Worm (Caenorhabditis elegans) whole organism, L2 larva: Measurements from ENCODE around the gene C03E10.1.

ENCODE experiments used
- C34F6.9 ChIP-seq: fragments of 150-350 bp; optimal IDR thresholded peaks from 2 replicates; lab custom pipeline; 2014; ENCODE audit warnings: missing biosample characterization, missing genetic modification characterization
- F13H6.1 ChIP-seq: sonication (generic microtip); optimal IDR thresholded peaks from 2 replicates; lab custom pipeline; 2016; ENCODE audit warnings: missing genetic modification characterization, missing compliant biosample characterization
- R02D3.7 ChIP-seq: fragments of 150-350 bp; optimal IDR thresholded peaks from 2 replicates; lab custom pipeline; 2014; ENCODE audit warnings: missing biosample characterization, missing genetic modification characterization
- ZK546.5 ChIP-seq: sonication (generic microtip); optimal IDR thresholded peaks from 2 replicates; lab custom pipeline; 2017; ENCODE audit warnings: missing biosample characterization, missing genetic modification characterization
- alr-1 ChIP-seq: fragments of 150-350 bp; optimal IDR thresholded peaks from 2 replicates; lab custom pipeline; 2014; ENCODE audit warnings: missing biosample characterization, missing genetic modification characterization
- aly-2 ChIP-seq: fragments of 150-350 bp; optimal IDR thresholded peaks from 2 replicates; lab custom pipeline; 2014; ENCODE audit warnings: missing biosample characterization, missing genetic modification characterization
- ama-1 ChIP-seq: fragments of 150-350 bp; optimal IDR thresholded peaks from 2 replicates; lab custom pipeline; 2018; ENCODE audit warnings: inconsistent platforms
- blmp-1 ChIP-seq: sonication (generic microtip); optimal IDR thresholded peaks from 2 replicates; lab custom pipeline; 2017; ENCODE audit warnings: missing genetic modification characterization, mild to moderate bottlenecking, missing compliant biosample characterization, antibody characterized with exemption, moderate library complexity; ENCODE audit not compliant: insufficient read depth
- dmd-4 ChIP-seq: sonication (generic microtip); optimal IDR thresholded peaks from 2 replicates; lab custom pipeline; 2017; ENCODE audit warnings: missing biosample characterization, missing genetic modification characterization
- egl-27 ChIP-seq: sonication (generic microtip); optimal IDR thresholded peaks from 3 replicates; lab custom pipeline; 2017; ENCODE audit warnings: missing biosample characterization, missing genetic modification reagents, missing genetic modification characterization
- elt-1 ChIP-seq: fragments of 150-350 bp; optimal IDR thresholded peaks from 2 replicates; lab custom pipeline; 2014; ENCODE audit warnings: missing biosample characterization, missing genetic modification characterization
- elt-3 ChIP-seq: sonication (generic microtip); optimal IDR thresholded peaks from 2 replicates; lab custom pipeline; 2017; ENCODE audit warnings: missing biosample characterization, missing genetic modification characterization
- fos-1 ChIP-seq: fragments of 150-350 bp; optimal IDR thresholded peaks from 2 replicates; lab custom pipeline; 2014; ENCODE audit warnings: missing biosample characterization, missing genetic modification characterization
- gmeb-1 ChIP-seq: fragments of 150-350 bp; optimal IDR thresholded peaks from 2 replicates; lab custom pipeline; 2014; ENCODE audit warnings: missing biosample characterization, missing genetic modification characterization
- lin-11 ChIP-seq: fragments of 150-350 bp; sonication (generic microtip); optimal IDR thresholded peaks from 2 replicates; lab custom pipeline; 2014; ENCODE audit warnings: missing biosample characterization, missing genetic modification characterization, inconsistent platforms, mixed read lengths
- lin-39 ChIP-seq: fragments of 150-350 bp; optimal IDR thresholded peaks from 2 replicates; lab custom pipeline; 2014; ENCODE audit warnings: missing biosample characterization, missing genetic modification reagents, missing genetic modification characterization
- lsy-2 ChIP-seq, 2 experiments: fragments of 150-350 bp in 1 of 2; sonication (generic microtip) in 1 of 2; optimal IDR thresholded peaks; 2 replicates each; lab custom pipeline; 2014 to 2017; ENCODE audit warnings: missing biosample characterization in 2 of 2, missing genetic modification characterization in 2 of 2
- mbf-1 ChIP-seq: sonication (generic microtip); optimal IDR thresholded peaks from 2 replicates; lab custom pipeline; 2017; ENCODE audit warnings: missing biosample characterization, missing genetic modification characterization
- mdl-1 ChIP-seq, 2 experiments: fragments of 150-350 bp in 1 of 2; sonication (generic microtip) in 1 of 2; optimal IDR thresholded peaks; 2 replicates each; lab custom pipeline; 2017; ENCODE audit warnings: missing biosample characterization in 2 of 2, missing genetic modification characterization in 2 of 2
- nhr-10 ChIP-seq: sonication (generic microtip); optimal IDR thresholded peaks from 2 replicates; lab custom pipeline; 2017; ENCODE audit warnings: missing biosample characterization, missing genetic modification characterization
- nhr-11 ChIP-seq: fragments of 150-350 bp; optimal IDR thresholded peaks from 2 replicates; lab custom pipeline; 2014; ENCODE audit warnings: missing biosample characterization, missing genetic modification characterization
- nhr-12 ChIP-seq: fragments of 150-350 bp; optimal IDR thresholded peaks from 2 replicates; lab custom pipeline; 2014; ENCODE audit warnings: missing biosample characterization, missing genetic modification characterization
- nhr-129 ChIP-seq: fragments of 150-350 bp; optimal IDR thresholded peaks from 2 replicates; lab custom pipeline; 2014; ENCODE audit warnings: missing biosample characterization, missing genetic modification characterization
- nhr-23 ChIP-seq: fragments of 150-350 bp; optimal IDR thresholded peaks from 2 replicates; lab custom pipeline; 2014; ENCODE audit warnings: missing biosample characterization, missing genetic modification reagents, missing genetic modification characterization
- nhr-237 ChIP-seq: fragments of 150-350 bp; optimal IDR thresholded peaks from 2 replicates; lab custom pipeline; 2014; ENCODE audit warnings: missing biosample characterization, missing genetic modification characterization
- nhr-25 ChIP-seq: fragments of 150-350 bp; sonication (generic microtip); optimal IDR thresholded peaks from 3 replicates; lab custom pipeline; 2014; ENCODE audit warnings: missing biosample characterization, missing genetic modification characterization
- nhr-6 ChIP-seq: fragments of 150-350 bp; optimal IDR thresholded peaks from 2 replicates; lab custom pipeline; 2014; ENCODE audit warnings: missing biosample characterization, missing genetic modification characterization
- nhr-77 ChIP-seq: fragments of 150-350 bp; optimal IDR thresholded peaks from 2 replicates; lab custom pipeline; 2014; ENCODE audit warnings: missing biosample characterization, missing genetic modification characterization
- sem-4 ChIP-seq: fragments of 150-350 bp; optimal IDR thresholded peaks from 2 replicates; lab custom pipeline; 2014; ENCODE audit warnings: missing biosample characterization, missing genetic modification reagents, missing genetic modification characterization
- skn-1 ChIP-seq: sonication (generic microtip); optimal IDR thresholded peaks from 2 replicates; lab custom pipeline; 2017; ENCODE audit warnings: missing biosample characterization, missing genetic modification characterization
- sma-9 ChIP-seq, 2 experiments: fragments of 150-350 bp in 1 of 2; sonication (generic microtip) in 1 of 2; optimal IDR thresholded peaks; 2 replicates each; lab custom pipeline; 2014 to 2016; ENCODE audit warnings: missing genetic modification characterization in 2 of 2, mild to moderate bottlenecking in 1 of 2, missing biosample characterization in 1 of 2, missing compliant biosample characterization in 1 of 2, missing genetic modification reagents in 1 of 2, moderate library complexity in 1 of 2
- snpc-4 ChIP-seq: fragments of 150-350 bp; optimal IDR thresholded peaks from 2 replicates; lab custom pipeline; 2014; ENCODE audit warnings: missing biosample characterization, missing genetic modification characterization
- unc-55 ChIP-seq: fragments of 150-350 bp; sonication (generic microtip); optimal IDR thresholded peaks from 3 replicates; lab custom pipeline; 2014; ENCODE audit warnings: missing biosample characterization, missing genetic modification reagents, missing genetic modification characterization
- unc-62 ChIP-seq: fragments of 150-350 bp; optimal IDR thresholded peaks from 2 replicates; lab custom pipeline; 2014; ENCODE audit warnings: missing biosample characterization, missing genetic modification reagents, missing genetic modification characterization
- ztf-1 ChIP-seq: fragments of 200-800 bp; sonication (Bioruptor generic); conservative IDR thresholded peaks from 2 replicates; pipeline ENCODE4 v1.3.6; 2022; ENCODE audit warnings: missing genetic modification characterization, missing compliant biosample characterization
- ztf-11 ChIP-seq: sonication (generic microtip); optimal IDR thresholded peaks from 2 replicates; lab custom pipeline; 2017; ENCODE audit warnings: missing biosample characterization, missing genetic modification characterization
- ztf-4 ChIP-seq: fragments of 150-350 bp; optimal IDR thresholded peaks from 2 replicates; lab custom pipeline; 2014; ENCODE audit warnings: missing biosample characterization, missing genetic modification characterization

The C03E10.1 gene

ce11 chrV:11260622-11261021 is 30.4 kb upstream of the C03E10.1 start, which contains the start of gene F07B10.7:
TSS of gene F07B10.7 (minus strand) at chrV:11260722.
- TF ChIP-seq F13H6.1 (no peak), mdl-1 (tag; optimal IDR thresholded peaks at IDR 0.05; lab: Kevin White, UChicago) (no peak), nhr-12 (tag; lab: Kevin White, UChicago) (no peak), fos-1 (tag; lab: Kevin White, UChicago) (no peak), nhr-77 (tag; lab: Kevin White, UChicago) (no peak), lin-39 (no peak), C34F6.9 (no peak)
- TF ChIP-seq, all 48 proteins: peak for 0

- TF ChIP-seq ZK546.5 (tag; lab: Kevin White, UChicago), result no peak
- TF ChIP-seq alr-1, result no peak
- TF ChIP-seq elt-1 (tag; lab: Kevin White, UChicago), result no peak
- no peak for TF ChIP-seq R02D3.7 (tag; lab: Kevin White, UChicago)
- no peak for TF ChIP-seq elt-3
- no peak for TF ChIP-seq snpc-4 (tag; lab: Kevin White, UChicago)
- no peak for TF ChIP-seq egl-27 (tag; lab: Kevin White, UChicago)
- no peak for TF ChIP-seq F13H6.1
- TF ChIP-seq nhr-23 (tag; lab: Kevin White, UChicago), result no peak
- TF ChIP-seq nhr-25 (tag; lab: Kevin White, UChicago), result no peak
- no peak for TF ChIP-seq ztf-4 (tag; lab: Kevin White, UChicago)
- TF ChIP-seq dmd-4, result no peak
- no peak for TF ChIP-seq mbf-1 (tag; lab: Kevin White, UChicago)
- no peak for TF ChIP-seq lin-39
- TF ChIP-seq sma-9 (GFP tag; optimal IDR thresholded peaks at IDR 0.05; lab: Kevin White, UChicago), result no peak
- no peak for TF ChIP-seq sma-9 (tag; optimal IDR thresholded peaks at IDR 0.05; lab: Kevin White, UChicago)
- TF ChIP-seq unc-62, result no peak
- no peak for TF ChIP-seq nhr-77 (tag; lab: Kevin White, UChicago)
- TF ChIP-seq sem-4, result no peak
- no peak for TF ChIP-seq skn-1
- no peak for TF ChIP-seq unc-55 (GFP tag; lab: Kevin White, UChicago)
Observed at ce11 chrV:11263025-11263424, 28.0 kb upstream of the C03E10.1 start, which contains the start of gene F07B10.4. TSS of gene F07B10.4 (minus strand) at chrV:11263125.

ce11 chrV:11265482-11265881 is 25.5 kb upstream of the C03E10.1 start, which contains the start of gene cln-3.1:
TSS of gene cln-3.1 (minus strand) at chrV:11265652.
- TF ChIP-seq ztf-11 (tag; lab: Kevin White, UChicago) (no peak), nhr-12 (tag; lab: Kevin White, UChicago) (no peak), snpc-4 (tag; lab: Kevin White, UChicago) (no peak), lin-11 (tag; lab: Kevin White, UChicago) (no peak), unc-55 (GFP tag; lab: Kevin White, UChicago) (no peak), fos-1 (tag; lab: Kevin White, UChicago) (peak; percentile 83), sma-9 (GFP tag; optimal IDR thresholded peaks at IDR 0.05; lab: Kevin White, UChicago) (peak; percentile 29), sma-9 (tag; optimal IDR thresholded peaks at IDR 0.05; lab: Kevin White, UChicago) (no peak), nhr-23 (tag; lab: Kevin White, UChicago) (no peak)

DNA sequence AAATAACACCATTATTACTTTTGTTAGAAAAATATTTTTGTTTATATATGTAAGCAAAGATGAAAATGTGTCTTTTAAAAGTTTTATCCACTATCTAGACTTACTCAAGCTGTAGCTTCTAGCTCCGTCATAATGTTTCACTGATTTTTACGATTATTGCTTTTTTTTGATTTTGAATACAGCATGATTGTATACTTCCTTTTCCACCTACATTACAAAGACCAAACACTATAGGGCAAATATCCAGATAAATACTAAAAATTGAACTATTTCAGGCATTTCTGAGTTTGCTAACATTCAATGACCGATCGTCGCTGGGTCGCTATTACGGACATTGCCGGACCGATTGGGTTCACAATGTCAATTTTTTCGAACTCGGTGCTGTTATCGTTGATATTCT is 24.3 kb upstream of the C03E10.1 start, which contains the start of gene str-116:
str-116 (plus strand) TSS at position 301 of the 400 bp plus-strand sequence.
- TF ChIP-seq gmeb-1 (tag; lab: Kevin White, UChicago) (no peak), ama-1 (lab: Kevin White, UChicago) (no peak), nhr-129 (tag; lab: Kevin White, UChicago) (no peak), blmp-1 (no peak), elt-1 (tag; lab: Kevin White, UChicago) (no peak), sma-9 (GFP tag; optimal IDR thresholded peaks at IDR 0.05; lab: Kevin White, UChicago) (no peak), sma-9 (tag; optimal IDR thresholded peaks at IDR 0.05; lab: Kevin White, UChicago) (no peak), nhr-77 (tag; lab: Kevin White, UChicago) (no peak)

DNA sequence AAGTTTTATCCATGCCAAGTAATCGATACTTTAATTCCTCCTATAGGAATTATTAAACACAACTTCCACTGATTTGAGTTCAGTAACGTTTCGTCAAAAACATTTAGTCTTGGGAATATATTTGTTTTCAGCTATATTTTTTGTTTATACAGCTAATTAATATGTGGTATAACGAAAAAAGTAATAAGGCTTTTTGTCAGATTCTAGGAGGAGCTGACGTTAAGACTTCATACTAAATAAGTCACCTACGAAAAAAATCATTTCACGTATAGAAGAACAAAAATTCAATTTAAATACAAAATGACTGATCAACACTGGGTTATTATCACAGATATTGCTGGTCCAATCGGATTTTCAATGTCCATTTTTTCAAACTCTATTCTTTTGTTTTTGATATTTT is 22.2 kb upstream of the C03E10.1 start, which contains the start of gene str-115:
str-115 (plus strand) TSS at position 301 of the 400 bp plus-strand sequence.
- TF ChIP-seq ztf-1 (no peak), lin-39 (no peak), snpc-4 (tag; lab: Kevin White, UChicago) (no peak), nhr-6 (no peak), aly-2 (tag; lab: Kevin White, UChicago) (no peak), lsy-2 (tag; optimal IDR thresholded peaks at IDR 0.05; lab: Kevin White, UChicago) (no peak), nhr-10 (tag; lab: Kevin White, UChicago) (no peak), sem-4 (no peak), nhr-77 (tag; lab: Kevin White, UChicago) (no peak), F13H6.1 (no peak), ztf-4 (tag; lab: Kevin White, UChicago) (no peak), R02D3.7 (tag; lab: Kevin White, UChicago) (no peak), alr-1 (no peak), nhr-11 (tag; lab: Kevin White, UChicago) (no peak), nhr-237 (tag; lab: Kevin White, UChicago) (no peak), unc-55 (GFP tag; lab: Kevin White, UChicago) (no peak), nhr-23 (tag; lab: Kevin White, UChicago) (no peak), ztf-11 (tag; lab: Kevin White, UChicago) (no peak)
- TF ChIP-seq, all 48 proteins: peak for 0
